Worm (Caenorhabditis elegans) whole organism, L3 larva: Measurements from ENCODE around the gene F52E1.14.

ENCODE experiments used
- R02D3.7 ChIP-seq: fragments of 150-350 bp; optimal IDR thresholded peaks from 2 replicates; lab custom pipeline; 2014; ENCODE audit warnings: missing biosample characterization, missing genetic modification characterization
- aly-2 ChIP-seq: fragments of 150-350 bp; optimal IDR thresholded peaks from 2 replicates; lab custom pipeline; 2014; ENCODE audit warnings: missing biosample characterization, missing genetic modification characterization
- ama-1 ChIP-seq: fragments of 150-350 bp; optimal IDR thresholded peaks from 2 replicates; lab custom pipeline; 2018
- ceh-16 ChIP-seq: sonication (generic microtip); optimal IDR thresholded peaks from 2 replicates; lab custom pipeline; 2017; ENCODE audit warnings: missing biosample characterization, missing genetic modification characterization
- ceh-28 ChIP-seq: fragments of 150-350 bp; optimal IDR thresholded peaks from 2 replicates; lab custom pipeline; 2014; ENCODE audit warnings: missing biosample characterization, missing genetic modification reagents, missing genetic modification characterization
- ceh-9 ChIP-seq: sonication (generic microtip); optimal IDR thresholded peaks from 2 replicates; lab custom pipeline; 2018; ENCODE audit warnings: missing biosample characterization, missing genetic modification characterization
- daf-12 ChIP-seq: fragments of 150-350 bp; optimal IDR thresholded peaks from 2 replicates; lab custom pipeline; 2014; ENCODE audit warnings: missing biosample characterization, missing genetic modification reagents, missing genetic modification characterization
- egl-27 ChIP-seq: sonication (generic microtip); optimal IDR thresholded peaks from 4 replicates; lab custom pipeline; 2017; ENCODE audit warnings: missing biosample characterization, missing genetic modification reagents, missing genetic modification characterization
- egl-5 ChIP-seq: fragments of 150-350 bp; optimal IDR thresholded peaks from 2 replicates; lab custom pipeline; 2017; ENCODE audit warnings: missing biosample characterization, missing genetic modification reagents, missing genetic modification characterization, inconsistent platforms
- elt-1 ChIP-seq: fragments of 150-350 bp; optimal IDR thresholded peaks from 2 replicates; lab custom pipeline; 2014; ENCODE audit warnings: missing biosample characterization, missing genetic modification characterization
- elt-2 ChIP-seq: sonication (generic microtip); optimal IDR thresholded peaks from 2 replicates; lab custom pipeline; 2016; ENCODE audit warnings: missing genetic modification reagents, mild to moderate bottlenecking, missing genetic modification characterization, missing compliant biosample characterization
- elt-3 ChIP-seq, 3 experiments: fragments of 150-350 bp in 1 of 3; sonication (generic microtip) in 2 of 3; optimal IDR thresholded peaks; 2 replicates in 2 of 3; 4 replicates in 1 of 3; lab custom pipeline; 2014 to 2017; ENCODE audit warnings: missing biosample characterization in 3 of 3, missing genetic modification characterization in 3 of 3
- eor-1 ChIP-seq, 2 experiments: fragments of 150-350 bp; optimal IDR thresholded peaks; 2 replicates each; lab custom pipeline; 2014 to 2018; ENCODE audit warnings: missing biosample characterization in 2 of 2, missing genetic modification characterization in 2 of 2
- fkh-10 ChIP-seq: sonication (generic microtip); optimal IDR thresholded peaks from 2 replicates; lab custom pipeline; 2017; ENCODE audit warnings: missing biosample characterization, missing genetic modification reagents, missing genetic modification characterization
- fkh-2 ChIP-seq: fragments of 150-350 bp; optimal IDR thresholded peaks from 2 replicates; lab custom pipeline; 2014; ENCODE audit warnings: missing biosample characterization, missing genetic modification reagents, missing genetic modification characterization
- fos-1 ChIP-seq: fragments of 150-350 bp; optimal IDR thresholded peaks from 2 replicates; lab custom pipeline; 2014; ENCODE audit warnings: missing biosample characterization, missing genetic modification characterization
- lin-15B ChIP-seq: fragments of 150-350 bp; optimal IDR thresholded peaks from 2 replicates; lab custom pipeline; 2014; ENCODE audit warnings: missing biosample characterization, missing genetic modification characterization
- lin-39 ChIP-seq: fragments of 150-350 bp; optimal IDR thresholded peaks from 2 replicates; lab custom pipeline; 2018; ENCODE audit warnings: missing biosample characterization, missing genetic modification reagents, missing genetic modification characterization
- lsy-12 ChIP-seq: sonication (generic microtip); optimal IDR thresholded peaks from 2 replicates; lab custom pipeline; 2016; ENCODE audit warnings: mild to moderate bottlenecking, missing genetic modification characterization, missing compliant biosample characterization
- mdl-1 ChIP-seq: fragments of 150-350 bp; optimal IDR thresholded peaks from 2 replicates; lab custom pipeline; 2014; ENCODE audit warnings: missing biosample characterization, missing genetic modification characterization
- mml-1 ChIP-seq: fragments of 150-350 bp; sonication (generic microtip); optimal IDR thresholded peaks from 3 replicates; lab custom pipeline; 2014; ENCODE audit warnings: missing biosample characterization, missing genetic modification characterization
- nfya-1 ChIP-seq: sonication (generic microtip); optimal IDR thresholded peaks from 2 replicates; lab custom pipeline; 2017; ENCODE audit warnings: missing genetic modification characterization, mild to moderate bottlenecking, missing compliant biosample characterization, antibody characterized with exemption, moderate library complexity; ENCODE audit not compliant: insufficient read depth
- nhr-12 ChIP-seq: fragments of 150-350 bp; optimal IDR thresholded peaks from 2 replicates; lab custom pipeline; 2014; ENCODE audit warnings: missing biosample characterization, missing genetic modification characterization
- nhr-23 ChIP-seq: fragments of 150-350 bp; optimal IDR thresholded peaks from 2 replicates; lab custom pipeline; 2014; ENCODE audit warnings: missing biosample characterization, missing genetic modification reagents, missing genetic modification characterization
- nhr-237 ChIP-seq: fragments of 150-350 bp; optimal IDR thresholded peaks from 2 replicates; lab custom pipeline; 2014; ENCODE audit warnings: missing biosample characterization, missing genetic modification characterization
- nhr-25 ChIP-seq: sonication (generic microtip); optimal IDR thresholded peaks from 2 replicates; lab custom pipeline; 2017; ENCODE audit warnings: missing biosample characterization, missing genetic modification characterization
- nhr-43 ChIP-seq: sonication (generic microtip); optimal IDR thresholded peaks from 2 replicates; lab custom pipeline; 2016; ENCODE audit warnings: mild to moderate bottlenecking, missing genetic modification characterization, missing compliant biosample characterization; ENCODE audit not compliant: poor library complexity, severe bottlenecking
- nhr-67 ChIP-seq: fragments of 150-350 bp; optimal IDR thresholded peaks from 2 replicates; lab custom pipeline; 2014; ENCODE audit warnings: missing biosample characterization, missing genetic modification characterization
- nhr-76 ChIP-seq: fragments of 150-350 bp; sonication (generic microtip); optimal IDR thresholded peaks from 5 replicates; lab custom pipeline; 2014; ENCODE audit warnings: missing biosample characterization, missing genetic modification characterization
- nhr-77 ChIP-seq: fragments of 150-350 bp; optimal IDR thresholded peaks from 2 replicates; lab custom pipeline; 2014; ENCODE audit warnings: missing biosample characterization, missing genetic modification characterization
- pha-4 ChIP-seq: fragments of 150-350 bp; optimal IDR thresholded peaks from 2 replicates; lab custom pipeline; 2014; ENCODE audit warnings: missing biosample characterization, missing genetic modification reagents, missing genetic modification characterization
- pqm-1 ChIP-seq: fragments of 150-350 bp; optimal IDR thresholded peaks from 2 replicates; lab custom pipeline; 2017; ENCODE audit warnings: missing biosample characterization, missing genetic modification characterization, inconsistent platforms
- skn-1 ChIP-seq: fragments of 150-350 bp; optimal IDR thresholded peaks from 2 replicates; lab custom pipeline; 2014; ENCODE audit warnings: missing biosample characterization, missing genetic modification characterization
- snpc-4 ChIP-seq: fragments of 150-350 bp; optimal IDR thresholded peaks from 2 replicates; lab custom pipeline; 2014; ENCODE audit warnings: missing biosample characterization, missing genetic modification characterization
- tbx-2 ChIP-seq: sonication (generic microtip); optimal IDR thresholded peaks from 2 replicates; lab custom pipeline; 2016; ENCODE audit warnings: mild to moderate bottlenecking, missing genetic modification characterization, missing compliant biosample characterization
- unc-39 ChIP-seq: sonication (generic microtip); optimal IDR thresholded peaks from 4 replicates; lab custom pipeline; 2017; ENCODE audit warnings: missing biosample characterization, missing genetic modification characterization
- zag-1 ChIP-seq: fragments of 150-350 bp; optimal IDR thresholded peaks from 2 replicates; lab custom pipeline; 2014; ENCODE audit warnings: missing biosample characterization, missing genetic modification characterization
- ztf-11 ChIP-seq: fragments of 150-350 bp; optimal IDR thresholded peaks from 2 replicates; lab custom pipeline; 2014; ENCODE audit warnings: missing biosample characterization, missing genetic modification characterization
- ztf-4 ChIP-seq: fragments of 150-350 bp; optimal IDR thresholded peaks from 2 replicates; lab custom pipeline; 2014; ENCODE audit warnings: missing biosample characterization, missing genetic modification characterization

F52E1.14 gene

ce11 chrV:8403916-8404315 lies 20.2 kb downstream of the F52E1.14 start:
- peak; percentile 76 for TF ChIP-seq elt-2
- no peak for TF ChIP-seq aly-2
- TF ChIP-seq pqm-1 (tag; lab: Kevin White, UChicago), result peak; percentile 40
- TF ChIP-seq, all 47 proteins: peak for 2

DNA sequence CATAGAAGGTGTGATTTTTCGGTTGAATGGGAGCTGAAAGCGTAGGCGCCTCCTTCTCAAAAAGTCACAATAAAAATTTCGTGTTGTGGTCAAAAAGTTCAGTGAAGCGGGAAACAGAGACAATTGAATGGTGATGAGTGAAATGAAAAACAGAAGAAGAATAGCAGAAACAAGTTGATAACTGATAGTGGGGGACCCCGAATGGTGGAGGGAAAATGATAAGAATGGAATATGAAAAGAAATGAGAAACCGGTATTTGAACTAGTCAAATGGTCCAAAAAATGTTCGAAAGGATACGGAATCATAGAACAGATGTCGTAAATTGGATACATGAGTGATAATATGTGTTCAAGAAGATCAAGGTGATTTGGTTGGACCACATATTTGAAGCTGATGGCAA lies 20.6 kb downstream of the F52E1.14 start:
- TF ChIP-seq ztf-11 (tag; lab: Kevin White, UChicago), result no peak
- TF ChIP-seq tbx-2 (tag; lab: Kevin White, UChicago), result no peak
- no peak for TF ChIP-seq ceh-28 (tag; lab: Kevin White, UChicago)
- no peak for TF ChIP-seq nhr-43 (tag; lab: Kevin White, UChicago)
- TF ChIP-seq nhr-237 (tag; lab: Kevin White, UChicago), result no peak
- TF ChIP-seq skn-1, result no peak
- no peak for TF ChIP-seq nhr-67 (tag; lab: Kevin White, UChicago)
- no peak for TF ChIP-seq nhr-23 (tag; lab: Kevin White, UChicago)
- TF ChIP-seq elt-3 (tag; optimal IDR thresholded peaks at IDR 0.05; lab: Kevin White, UChicago), result peak in 1 of 3 experiments; percentile 55
- no peak for TF ChIP-seq fos-1 (tag; lab: Kevin White, UChicago)
- TF ChIP-seq R02D3.7 (tag; lab: Kevin White, UChicago), result no peak
- TF ChIP-seq elt-2, result no peak
- peak; percentile 6 for TF ChIP-seq nhr-25 (tag; lab: Kevin White, UChicago)
- TF ChIP-seq unc-39 (tag; lab: Kevin White, UChicago), result no peak
- no peak for TF ChIP-seq ceh-9 (tag; lab: Kevin White, UChicago)
- no peak for TF ChIP-seq daf-12 (tag; lab: Kevin White, UChicago)

DNA sequence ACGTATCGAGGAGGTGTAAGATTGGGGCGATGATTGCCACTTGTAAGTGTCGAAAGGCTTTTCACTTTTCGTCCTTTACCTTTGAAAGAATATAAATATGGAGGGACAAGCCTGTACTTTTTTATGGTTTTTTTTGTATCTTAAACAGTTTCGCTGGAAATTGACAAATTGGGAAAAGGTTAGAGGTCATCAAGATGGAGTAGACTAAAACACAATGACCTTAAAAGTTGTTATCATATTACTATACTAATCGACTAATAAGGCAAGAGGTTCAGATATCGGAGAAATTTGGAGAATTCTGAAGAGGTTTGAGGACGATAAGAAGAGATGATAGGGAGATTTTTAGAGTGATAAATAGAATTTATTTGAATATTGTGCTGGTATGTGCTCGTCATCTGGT lies 22.4 kb downstream of the F52E1.14 start:
- no peak for TF ChIP-seq unc-39 (tag; lab: Kevin White, UChicago)
- TF ChIP-seq nhr-43 (tag; lab: Kevin White, UChicago), result no peak
- no peak for TF ChIP-seq ztf-4 (tag; lab: Kevin White, UChicago)
- TF ChIP-seq nhr-25 (tag; lab: Kevin White, UChicago), result peak; percentile 67
- no peak for TF ChIP-seq ceh-28 (tag; lab: Kevin White, UChicago)

ce11 chrV:8406911-8407310 lies 23.2 kb downstream of the F52E1.14 start:
- TF ChIP-seq pha-4 (peak; percentile 64), elt-3 (tag; optimal IDR thresholded peaks at IDR 0.05; lab: Kevin White, UChicago) (no peak), pqm-1 (tag; lab: Kevin White, UChicago) (peak; percentile 41), nhr-25 (tag; lab: Kevin White, UChicago) (peak; percentile 38)
- TF ChIP-seq, all 47 proteins: peak for 3

- TF ChIP-seq nhr-23 (tag; lab: Kevin White, UChicago) (peak; percentile 78), nfya-1 (tag; lab: Kevin White, UChicago) (no peak), fos-1 (tag; lab: Kevin White, UChicago) (no peak), fkh-10 (GFP tag; lab: Kevin White, UChicago) (no peak), R02D3.7 (tag; lab: Kevin White, UChicago) (no peak), mdl-1 (no peak), eor-1 (tag; optimal IDR thresholded peaks at IDR 0.05; lab: Kevin White, UChicago) (no peak), nhr-76 (tag; lab: Kevin White, UChicago) (no peak), mml-1 (tag; lab: Kevin White, UChicago) (no peak), nhr-25 (tag; lab: Kevin White, UChicago) (peak; percentile 41), lin-15B (tag; lab: Kevin White, UChicago) (no peak), lin-39 (tag; lab: Kevin White, UChicago) (no peak), nhr-43 (tag; lab: Kevin White, UChicago) (no peak), nhr-77 (tag; lab: Kevin White, UChicago) (no peak), ceh-28 (tag; lab: Kevin White, UChicago) (peak; percentile 46), ceh-16 (tag; lab: Kevin White, UChicago) (no peak)
These were observed 25.9 kb downstream of the F52E1.14 start for ce11 chrV:8409594-8409993.

ce11 chrV:8410406-8410805 lies 26.7 kb downstream of the F52E1.14 start, which contains the start of gene F52E1.2:
F52E1.2 (plus strand) TSS chrV:8410595.
- TF ChIP-seq zag-1 (tag; lab: Kevin White, UChicago) (no peak), ceh-16 (tag; lab: Kevin White, UChicago) (no peak), tbx-2 (tag; lab: Kevin White, UChicago) (no peak), fkh-2 (tag; lab: Kevin White, UChicago) (no peak), nfya-1 (tag; lab: Kevin White, UChicago) (no peak), nhr-12 (tag; lab: Kevin White, UChicago) (no peak), skn-1 (no peak), lsy-12 (tag; lab: Kevin White, UChicago) (no peak), ama-1 (lab: Kevin White, UChicago) (no peak), elt-3 (tag; optimal IDR thresholded peaks at IDR 0.05; lab: Kevin White, UChicago) (no peak), elt-1 (tag; lab: Kevin White, UChicago) (no peak), R02D3.7 (tag; lab: Kevin White, UChicago) (no peak), fos-1 (tag; lab: Kevin White, UChicago) (no peak), lin-39 (tag; lab: Kevin White, UChicago) (no peak), snpc-4 (tag; lab: Kevin White, UChicago) (no peak), egl-5 (tag; lab: Kevin White, UChicago) (no peak), ceh-9 (tag; lab: Kevin White, UChicago) (no peak), egl-27 (no peak), ceh-28 (tag; lab: Kevin White, UChicago) (no peak), eor-1 (tag; optimal IDR thresholded peaks at IDR 0.05; lab: Kevin White, UChicago) (no peak)
- TF ChIP-seq, all 47 proteins: peak for 0
